Worm (Caenorhabditis elegans) whole organism, mixed stage, embryonic: ENCODE results near the gene bre-2.

Source experiments
- bed-3 ChIP-seq: fragments of 200-800 bp; sonication (Bioruptor generic); optimal IDR thresholded peaks from 3 replicates; lab custom pipeline; 2018; ENCODE audit warnings: mild to moderate bottlenecking, missing genetic modification characterization, moderate library complexity, missing compliant biosample characterization
- blmp-1 ChIP-seq: fragments of 150-350 bp; optimal IDR thresholded peaks from 2 replicates; lab custom pipeline; 2014; ENCODE audit warnings: missing biosample characterization, missing genetic modification characterization
- ceh-43 ChIP-seq: fragments of 200-800 bp; sonication (Bioruptor generic); optimal IDR thresholded peaks from 2 replicates; lab custom pipeline; 2018; ENCODE audit warnings: mild to moderate bottlenecking, missing genetic modification characterization, moderate library complexity, missing compliant biosample characterization
- drap-1 ChIP-seq: fragments of 200-800 bp; sonication (Bioruptor generic); optimal IDR thresholded peaks from 3 replicates; lab custom pipeline; 2018; ENCODE audit warnings: mild to moderate bottlenecking, missing genetic modification characterization, missing compliant biosample characterization
- ham-2 ChIP-seq: fragments of 200-800 bp; sonication (Bioruptor generic); optimal IDR thresholded peaks from 2 replicates; lab custom pipeline; 2018; ENCODE audit warnings: mild to moderate bottlenecking, missing genetic modification characterization, missing compliant biosample characterization
- pha-4 ChIP-seq: fragments of 150-350 bp; optimal IDR thresholded peaks from 2 replicates; lab custom pipeline; 2018; ENCODE audit warnings: missing biosample characterization, missing genetic modification reagents, missing genetic modification characterization
- unc-62 ChIP-seq: fragments of 150-350 bp; optimal IDR thresholded peaks from 2 replicates; lab custom pipeline; 2014; ENCODE audit warnings: missing biosample characterization, missing genetic modification reagents, missing genetic modification characterization
- ztf-11 ChIP-seq: fragments of 150-350 bp; optimal IDR thresholded peaks from 2 replicates; lab custom pipeline; 2014; ENCODE audit warnings: missing biosample characterization, missing genetic modification characterization

- no peak for TF ChIP-seq drap-1 (GFP tag; lab: Kevin White, UChicago)
- TF ChIP-seq pha-4 (tag; lab: Kevin White, UChicago) = no peak
- TF ChIP-seq ceh-43 (GFP tag; lab: Kevin White, UChicago) = no peak
- TF ChIP-seq bed-3 (GFP tag; lab: Kevin White, UChicago) = no peak
- TF ChIP-seq unc-62 (GFP tag; lab: Kevin White, UChicago) = no peak
- no peak for TF ChIP-seq blmp-1 (tag; lab: Kevin White, UChicago)
- TF ChIP-seq ztf-11 = no peak
- TF ChIP-seq ham-2 (GFP tag; lab: Kevin White, UChicago) = no peak
Observed at ce11 chrIII:13091072-13091538, 48.3 kb downstream of the bre-2 start, which contains the start of gene Y39E4B.13.
